Worm (Caenorhabditis elegans) whole organism, L4 larva: Measurements from ENCODE around the gene Y46G5A.14.

Experiments used
- F44E2.7 ChIP-seq: fragments of 200-800 bp; sonication (Bioruptor generic); IDR thresholded peaks from 2 replicates; pipeline ENCODE4 v2.1.2; 2022; ENCODE audit warnings: missing genetic modification characterization, missing compliant biosample characterization
- T20F7.1 ChIP-seq: fragments of 200-800 bp; sonication (Bioruptor generic); optimal IDR thresholded peaks from 2 replicates; lab custom pipeline; 2018; ENCODE audit warnings: mild to moderate bottlenecking, missing genetic modification characterization, missing compliant biosample characterization
- T26A8.4 ChIP-seq: fragments of 200-800 bp; sonication (Bioruptor generic); IDR thresholded peaks from 2 replicates; pipeline ENCODE4 v1.3.6; 2022; ENCODE audit warnings: missing genetic modification characterization, missing compliant biosample characterization
- Y105C5A.15 ChIP-seq: fragments of 200-800 bp; sonication (Bioruptor generic); IDR thresholded peaks from 2 replicates; pipeline ENCODE4 v1.3.6; 2022; ENCODE audit warnings: missing genetic modification characterization, missing compliant biosample characterization
- Y75B8A.6 ChIP-seq: fragments of 200-800 bp; sonication (Bioruptor generic); IDR thresholded peaks from 2 replicates; pipeline ENCODE4 v1.3.6; 2022; ENCODE audit warnings: missing genetic modification reagents, missing genetic modification characterization, missing compliant biosample characterization
- ZK546.5 ChIP-seq, 2 experiments: sonication (generic microtip); optimal IDR thresholded peaks; 2 replicates each; lab custom pipeline; 2017; ENCODE audit warnings: missing biosample characterization in 2 of 2, missing genetic modification characterization in 2 of 2
- aha-1 ChIP-seq: fragments of 150-350 bp; peaks from one replicate; lab custom pipeline; 2014; ENCODE audit warnings: missing biosample characterization, missing genetic modification characterization
- ceh-20 ChIP-seq: fragments of 200-800 bp; sonication (Bioruptor generic); IDR thresholded peaks from 2 replicates; pipeline ENCODE4 v1.3.6; 2022; ENCODE audit warnings: missing genetic modification reagents, missing genetic modification characterization, missing compliant biosample characterization
- ceh-44 ChIP-seq: fragments of 200-800 bp; sonication (Bioruptor generic); IDR thresholded peaks from 2 replicates; pipeline ENCODE4 v1.3.6; 2022; ENCODE audit warnings: missing genetic modification reagents, missing genetic modification characterization, missing compliant biosample characterization
- ctbp-1 ChIP-seq: fragments of 200-800 bp; sonication (Bioruptor generic); IDR thresholded peaks from 2 replicates; pipeline ENCODE4 v1.3.6; 2022; ENCODE audit warnings: missing genetic modification reagents, missing genetic modification characterization, missing compliant biosample characterization
- daf-12 ChIP-seq: fragments of 150-350 bp; optimal IDR thresholded peaks from 2 replicates; lab custom pipeline; 2014; ENCODE audit warnings: missing biosample characterization, missing genetic modification reagents, missing genetic modification characterization
- daf-16 ChIP-seq, 3 experiments: sonication (generic microtip); optimal IDR thresholded peaks; 2 replicates each; lab custom pipeline; 2016 to 2017; ENCODE audit warnings: missing genetic modification characterization in 3 of 3, missing genetic modification reagents in 3 of 3, mild to moderate bottlenecking in 2 of 3, missing compliant biosample characterization in 2 of 3, missing biosample characterization in 1 of 3, moderate library complexity in 1 of 3
- daf-8 ChIP-seq: fragments of 200-800 bp; sonication (Bioruptor generic); IDR thresholded peaks from 2 replicates; pipeline ENCODE4 v1.3.6; 2022; ENCODE audit warnings: missing genetic modification characterization, missing compliant biosample characterization
- dmd-6 ChIP-seq: fragments of 200-800 bp; sonication (Bioruptor generic); IDR thresholded peaks from 2 replicates; pipeline ENCODE4 v1.3.6; 2022; ENCODE audit warnings: missing genetic modification reagents, missing genetic modification characterization, missing compliant biosample characterization
- dve-1 ChIP-seq: sonication (generic microtip); optimal IDR thresholded peaks from 2 replicates; lab custom pipeline; 2017; ENCODE audit warnings: antibody characterized with exemption, mild to moderate bottlenecking, missing genetic modification characterization, missing compliant biosample characterization; ENCODE audit not compliant: insufficient read depth
- gei-8 ChIP-seq: fragments of 200-800 bp; sonication (Bioruptor generic); optimal IDR thresholded peaks from 2 replicates; lab custom pipeline; 2018; ENCODE audit warnings: mild to moderate bottlenecking, missing genetic modification characterization, missing compliant biosample characterization
- hif-1 ChIP-seq, 2 experiments: sonication (generic microtip); optimal IDR thresholded peaks; 2 replicates each; lab custom pipeline; 2016 to 2017; ENCODE audit warnings: missing compliant biosample characterization in 2 of 2, missing genetic modification characterization in 2 of 2, missing genetic modification reagents in 2 of 2, missing genotype in 2 of 2, mild to moderate bottlenecking in 1 of 2
- hlh-11 ChIP-seq: fragments of 200-800 bp; sonication (Bioruptor generic); optimal IDR thresholded peaks from 2 replicates; lab custom pipeline; 2018; ENCODE audit warnings: mild to moderate bottlenecking, missing genetic modification characterization, missing compliant biosample characterization
- hmg-1.1 ChIP-seq: fragments of 200-800 bp; sonication (Bioruptor generic); IDR thresholded peaks from 2 replicates; pipeline ENCODE4 v1.3.6; 2022; ENCODE audit warnings: missing genetic modification reagents, missing genetic modification characterization, missing compliant biosample characterization
- jun-1 ChIP-seq: fragments of 150-350 bp; optimal IDR thresholded peaks from 2 replicates; lab custom pipeline; 2014; ENCODE audit warnings: missing biosample characterization, missing genetic modification reagents, missing genetic modification characterization
- lim-7 ChIP-seq: fragments of 200-800 bp; sonication (Bioruptor generic); IDR thresholded peaks from 2 replicates; pipeline ENCODE4 v1.3.6; 2022; ENCODE audit warnings: missing genetic modification characterization, missing compliant biosample characterization
- lin-13 ChIP-seq: fragments of 150-350 bp; optimal IDR thresholded peaks from 2 replicates; lab custom pipeline; 2014; ENCODE audit warnings: missing biosample characterization, missing genetic modification reagents, missing genetic modification characterization
- lin-38 ChIP-seq: fragments of 200-800 bp; sonication (Bioruptor generic); IDR thresholded peaks from 2 replicates; pipeline ENCODE4 v1.3.6; 2022; ENCODE audit warnings: missing genetic modification reagents, missing genetic modification characterization, missing compliant biosample characterization
- lsy-2 ChIP-seq, 2 experiments: fragments of 150-350 bp in 1 of 2; sonication (generic microtip) in 1 of 2; optimal IDR thresholded peaks; 2 replicates each; lab custom pipeline; 2014 to 2017; ENCODE audit warnings: missing biosample characterization in 2 of 2, missing genetic modification characterization in 2 of 2
- madf-5 ChIP-seq, 2 experiments: fragments of 200-800 bp; sonication (Bioruptor generic); IDR thresholded peaks; 2 replicates each; pipeline ENCODE4 v1.3.6; 2022; ENCODE audit warnings: missing compliant biosample characterization in 2 of 2, missing genetic modification characterization in 2 of 2
- madf-9 ChIP-seq: fragments of 200-800 bp; sonication (Bioruptor generic); conservative IDR thresholded peaks from 2 replicates; pipeline ENCODE4 v1.3.6; 2022; ENCODE audit warnings: missing genetic modification reagents, missing genetic modification characterization, missing compliant biosample characterization
- mdt-29 ChIP-seq: fragments of 200-800 bp; sonication (Bioruptor generic); IDR thresholded peaks from 2 replicates; pipeline ENCODE4 v1.3.6; 2022; ENCODE audit warnings: missing genetic modification reagents, missing genetic modification characterization, missing compliant biosample characterization
- mep-1 ChIP-seq: fragments of 150-350 bp; sonication (generic microtip); optimal IDR thresholded peaks from 3 replicates; lab custom pipeline; 2014; ENCODE audit warnings: missing biosample characterization, missing genetic modification characterization
- mes-2 ChIP-seq: sonication (generic microtip); optimal IDR thresholded peaks from 2 replicates; lab custom pipeline; 2016; ENCODE audit warnings: missing genotype, mild to moderate bottlenecking, missing genetic modification characterization, missing compliant biosample characterization; ENCODE audit not compliant: poor library complexity, severe bottlenecking
- mxl-2 ChIP-seq: fragments of 200-800 bp; sonication (Bioruptor generic); conservative IDR thresholded peaks from 2 replicates; pipeline ENCODE4 v1.3.6; 2022; ENCODE audit warnings: missing genetic modification reagents, missing genetic modification characterization, missing compliant biosample characterization
- nhr-10 ChIP-seq: fragments of 150-350 bp; optimal IDR thresholded peaks from 2 replicates; lab custom pipeline; 2014; ENCODE audit warnings: missing biosample characterization, missing genetic modification characterization
- nhr-11 ChIP-seq: fragments of 150-350 bp; optimal IDR thresholded peaks from 2 replicates; lab custom pipeline; 2014; ENCODE audit warnings: missing biosample characterization, missing genetic modification characterization
- nhr-237 ChIP-seq: sonication (generic microtip); optimal IDR thresholded peaks from 2 replicates; lab custom pipeline; 2017; ENCODE audit warnings: missing biosample characterization, missing genetic modification characterization
- nhr-6 ChIP-seq: fragments of 150-350 bp; optimal IDR thresholded peaks from 2 replicates; lab custom pipeline; 2014; ENCODE audit warnings: missing biosample characterization, missing genetic modification characterization
- pha-4 ChIP-seq, 2 experiments: fragments of 150-350 bp in 1 of 2; fragments of 200-800 bp in 1 of 2; sonication (Bioruptor generic) in 1 of 2; IDR thresholded peaks in 1 of 2; optimal IDR thresholded peaks in 1 of 2; 2 replicates each; pipeline versions ENCODE4 v1.3.6 to Lab custom; 2014 to 2022; ENCODE audit warnings: missing genetic modification characterization in 2 of 2, missing genetic modification reagents in 2 of 2, missing biosample characterization in 1 of 2, missing compliant biosample characterization in 1 of 2
- php-3 ChIP-seq: fragments of 200-800 bp; sonication (Bioruptor generic); IDR thresholded peaks from 2 replicates; pipeline ENCODE4 v1.3.6; 2022; ENCODE audit warnings: missing genetic modification reagents, missing genetic modification characterization, missing compliant biosample characterization
- pqm-1 ChIP-seq: sonication (generic microtip); optimal IDR thresholded peaks from 2 replicates; lab custom pipeline; 2017; ENCODE audit warnings: missing biosample characterization, missing genetic modification characterization
- rbr-2 ChIP-seq: sonication (generic microtip); optimal IDR thresholded peaks from 2 replicates; lab custom pipeline; 2016; ENCODE audit warnings: missing genotype, missing genetic modification characterization, missing compliant biosample characterization
- saeg-2 ChIP-seq: fragments of 200-800 bp; sonication (Bioruptor generic); IDR thresholded peaks from 2 replicates; pipeline ENCODE4 v1.3.6; 2022; ENCODE audit warnings: missing genetic modification reagents, missing genetic modification characterization, missing compliant biosample characterization
- sdz-12 ChIP-seq: fragments of 200-800 bp; sonication (Bioruptor generic); optimal IDR thresholded peaks from 2 replicates; lab custom pipeline; 2018; ENCODE audit warnings: mild to moderate bottlenecking, missing genetic modification characterization, missing compliant biosample characterization
- set-16 ChIP-seq: fragments of 200-800 bp; sonication (Bioruptor generic); IDR thresholded peaks from 2 replicates; pipeline ENCODE4 v1.3.6; 2022; ENCODE audit warnings: missing genetic modification reagents, missing genetic modification characterization, missing compliant biosample characterization
- spr-3 ChIP-seq: fragments of 200-800 bp; sonication (Bioruptor generic); optimal IDR thresholded peaks from 2 replicates; lab custom pipeline; 2018; ENCODE audit warnings: mild to moderate bottlenecking, missing genetic modification characterization, missing compliant biosample characterization
- tag-97 ChIP-seq: fragments of 200-800 bp; sonication (Bioruptor generic); IDR thresholded peaks from 2 replicates; pipeline ENCODE4 v1.3.6; 2022; ENCODE audit warnings: missing genetic modification characterization, missing compliant biosample characterization
- unc-62 ChIP-seq, 3 experiments: fragments of 150-350 bp in 1 of 3; sonication (generic microtip); optimal IDR thresholded peaks in 2 of 3; peaks in 1 of 3; 1 replicate in 1 of 3; 2 replicates in 2 of 3; lab custom pipeline; 2014 to 2017; ENCODE audit warnings: missing biosample characterization in 3 of 3, missing genetic modification characterization in 3 of 3, missing genetic modification reagents in 3 of 3, missing genotype in 1 of 3
- zfp-2 ChIP-seq: sonication (generic microtip); optimal IDR thresholded peaks from 2 replicates; lab custom pipeline; 2016; ENCODE audit warnings: mild to moderate bottlenecking, missing genetic modification characterization, missing compliant biosample characterization
- zip-2 ChIP-seq: fragments of 150-350 bp; optimal IDR thresholded peaks from 2 replicates; lab custom pipeline; 2014; ENCODE audit warnings: missing biosample characterization, missing genetic modification characterization

Gene Y46G5A.14

DNA sequence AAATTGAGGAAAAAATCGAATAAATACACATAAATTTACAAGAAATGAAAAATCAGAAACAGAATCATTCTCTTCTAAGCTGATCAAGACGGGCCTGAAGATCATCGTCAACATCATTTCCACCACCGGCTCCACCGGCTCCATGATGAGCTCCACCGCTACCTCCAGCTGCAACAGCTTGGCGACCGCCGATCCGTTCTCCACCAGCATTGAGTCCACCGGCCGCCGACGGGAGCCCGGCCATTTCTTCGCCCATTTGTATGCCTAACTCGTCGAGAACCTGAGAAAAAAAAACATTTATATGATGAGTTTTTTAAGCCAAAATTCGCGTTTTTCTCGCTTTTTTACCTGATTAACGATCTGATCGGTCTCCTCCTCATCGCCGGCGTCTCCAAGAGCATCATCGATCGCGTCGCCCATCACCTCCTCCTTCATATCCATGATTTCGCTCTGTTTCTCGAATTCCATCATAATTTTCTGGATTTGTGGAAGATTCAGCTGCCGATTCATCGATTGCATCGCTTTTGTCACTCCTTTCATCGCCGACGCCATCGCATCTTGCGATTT lies 7.2 kb upstream of the Y46G5A.14 start:
- TF ChIP-seq daf-12 (tag; lab: Kevin White, UChicago) (no peak), set-16 (GFP tag; lab: Robert Waterston, UW) (peak; percentile 86)

DNA sequence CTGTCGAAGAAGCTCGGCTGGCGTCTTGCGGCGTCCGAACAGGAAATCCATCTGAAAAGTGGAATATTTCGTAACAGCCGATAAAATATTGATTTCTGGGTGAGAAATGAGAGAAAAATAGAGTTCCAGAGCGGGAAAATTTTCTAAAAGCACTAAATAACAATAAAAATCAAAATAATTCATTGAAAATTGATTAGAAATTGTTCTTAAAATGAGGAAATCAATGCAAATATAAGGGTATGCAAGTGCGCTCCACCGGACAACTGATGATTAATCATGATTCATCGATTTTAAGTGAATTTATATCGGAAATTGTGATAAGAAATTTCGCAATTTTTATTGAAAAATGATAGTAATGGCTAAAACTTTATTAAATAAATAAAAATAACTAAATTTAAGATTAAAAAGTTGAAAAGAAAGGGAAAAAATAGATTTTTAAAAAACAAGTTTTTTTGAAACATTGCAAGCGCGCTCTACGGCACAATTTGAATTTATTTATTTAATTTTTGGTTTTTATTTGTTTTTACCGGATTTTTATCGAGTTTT lies 6.3 kb upstream of the Y46G5A.14 start, which contains the start of the genes vps-2 and tiar-2:
vps-2 (minus strand) TSS at position 51 of the 546 bp plus-strand sequence.
tiar-2 (plus strand) TSS at position 520 of the 546 bp plus-strand sequence.
- TF ChIP-seq nhr-11 (tag; lab: Kevin White, UChicago) (no peak), ceh-20 (GFP tag; lab: Robert Waterston, UW) (no peak), hif-1 (tag; optimal IDR thresholded peaks at IDR 0.05; lab: Kevin White, UChicago) (no peak), sdz-12 (GFP tag; lab: Kevin White, UChicago) (no peak), Y75B8A.6 (GFP tag; lab: Robert Waterston, UW) (no peak), aha-1 (tag; lab: Kevin White, UChicago) (no peak), zip-2 (tag; lab: Kevin White, UChicago) (no peak), lin-38 (GFP tag; lab: Robert Waterston, UW) (peak; percentile 94), ctbp-1 (0 out of 2 replicates have a peak, but pooled peaks have one; percentile 15), unc-62 (GFP tag; optimal IDR thresholded peaks at IDR 0.05 in 1 of 2; lab: Kevin White, UChicago) (peak in 1 of 2 experiments; percentile 64), unc-62 (tag; optimal IDR thresholded peaks at IDR 0.05; lab: Kevin White, UChicago) (no peak), mxl-2 (GFP tag; lab: Robert Waterston, UW) (no peak), nhr-10 (tag; lab: Kevin White, UChicago) (no peak), ZK546.5 (tag; optimal IDR thresholded peaks at IDR 0.05; lab: Kevin White, UChicago) (no peak), F44E2.7 (GFP tag; lab: Robert Waterston, UW) (no peak), pqm-1 (peak; percentile 64), jun-1 (tag; lab: Kevin White, UChicago) (no peak), T20F7.1 (GFP tag; lab: Kevin White, UChicago) (no peak), mdt-29 (no peak), lin-13 (GFP tag; lab: Kevin White, UChicago) (no peak), daf-16 (GFP tag; optimal IDR thresholded peaks at IDR 0.05; lab: Kevin White, UChicago) (no peak), daf-16 (tag; optimal IDR thresholded peaks at IDR 0.05; lab: Kevin White, UChicago) (peak; percentile 41), php-3 (no peak), zfp-2 (no peak), hmg-1.1 (GFP tag; lab: Robert Waterston, UW) (no peak), dmd-6 (no peak), daf-8 (GFP tag; lab: Robert Waterston, UW) (no peak), mes-2 (tag; lab: Kevin White, UChicago) (peak; percentile 46), tag-97 (GFP tag; lab: Robert Waterston, UW) (no peak), spr-3 (no peak), set-16 (GFP tag; lab: Robert Waterston, UW) (no peak), lsy-2 (tag; optimal IDR thresholded peaks at IDR 0.05; lab: Kevin White, UChicago) (peak in 1 of 2 experiments; percentile 77), gei-8 (GFP tag; lab: Kevin White, UChicago) (no peak), nhr-6 (tag; lab: Kevin White, UChicago) (no peak), madf-9 (GFP tag; lab: Robert Waterston, UW) (no peak), ceh-44 (GFP tag; lab: Robert Waterston, UW) (no peak), pha-4 (GFP tag; IDR thresholded peaks at IDR 0.05; lab: Robert Waterston, UW) (no peak), pha-4 (tag; optimal IDR thresholded peaks at IDR 0.05; lab: Kevin White, UChicago) (no peak), dve-1 (tag; lab: Kevin White, UChicago) (peak; percentile 41), nhr-237 (tag; lab: Kevin White, UChicago) (no peak), lim-7 (GFP tag; lab: Robert Waterston, UW) (no peak), saeg-2 (GFP tag; lab: Robert Waterston, UW) (no peak), hlh-11 (tag; lab: Kevin White, UChicago) (peak; percentile 46), madf-5 (GFP tag; IDR thresholded peaks at IDR 0.05; lab: Robert Waterston, UW) (no peak), mep-1 (peak; percentile 77), Y105C5A.15 (GFP tag; lab: Robert Waterston, UW) (no peak), rbr-2 (tag; lab: Kevin White, UChicago) (peak; percentile 62), T26A8.4 (GFP tag; lab: Robert Waterston, UW) (no peak)
